Fruit fly (Drosophila melanogaster) whole organism, adult: Measurements from ENCODE around the gene Mul1.

Experiments used
- CG11617 ChIP-seq: fragments of 200-800 bp; sonication (Bioruptor generic); optimal IDR thresholded peaks from 2 replicates; lab custom pipeline; 2017; ENCODE audit warnings: mild to moderate bottlenecking, missing biosample characterization, missing genetic modification reagents, missing genetic modification characterization
- CG12768 ChIP-seq: fragments of 200-800 bp; sonication (Bioruptor generic); optimal IDR thresholded peaks from 2 replicates; lab custom pipeline; 2017; ENCODE audit warnings: missing biosample characterization, missing genetic modification characterization, mild to moderate bottlenecking, moderate library complexity, missing genetic modification reagents
- CG14711 ChIP-seq: fragments of 200-800 bp; sonication (Bioruptor generic); optimal IDR thresholded peaks from 2 replicates; lab custom pipeline; 2018; ENCODE audit warnings: missing biosample characterization, mild to moderate bottlenecking, missing genetic modification characterization, moderate library complexity
- CG1620 ChIP-seq: fragments of 200-800 bp; sonication (Bioruptor generic); optimal IDR thresholded peaks from 2 replicates; lab custom pipeline; 2016; ENCODE audit warnings: missing biosample characterization, missing genetic modification characterization
- CG33017 ChIP-seq: fragments of 200-800 bp; sonication (Bioruptor generic); optimal IDR thresholded peaks from 2 replicates; lab custom pipeline; 2018; ENCODE audit warnings: missing biosample characterization, mild to moderate bottlenecking, missing genetic modification characterization, moderate library complexity
- CG5204 ChIP-seq: fragments of 200-800 bp; sonication (Bioruptor generic); optimal IDR thresholded peaks from 2 replicates; lab custom pipeline; 2016; ENCODE audit warnings: missing biosample characterization, missing genetic modification characterization
- CG7045 ChIP-seq: fragments of 200-800 bp; sonication (Bioruptor generic); optimal IDR thresholded peaks from 2 replicates; lab custom pipeline; 2017; ENCODE audit warnings: missing biosample characterization, mild to moderate bottlenecking, missing genetic modification characterization
- CG7101 ChIP-seq: fragments of 200-800 bp; sonication (Bioruptor generic); optimal IDR thresholded peaks from 2 replicates; lab custom pipeline; 2018; ENCODE audit warnings: missing biosample characterization, mild to moderate bottlenecking, missing genetic modification characterization, moderate library complexity
- Clk ChIP-seq: fragments of 200-800 bp; sonication (Bioruptor generic); optimal IDR thresholded peaks from 2 replicates; lab custom pipeline; 2017; ENCODE audit warnings: missing biosample characterization, missing genetic modification characterization
- Crg-1 ChIP-seq: fragments of 200-800 bp; sonication (Bioruptor generic); optimal IDR thresholded peaks from 2 replicates; lab custom pipeline; 2016; ENCODE audit warnings: missing biosample characterization, missing genetic modification characterization
- Hr96 ChIP-seq: fragments of 200-800 bp; sonication (Bioruptor generic); optimal IDR thresholded peaks from 2 replicates; lab custom pipeline; 2016; ENCODE audit warnings: missing biosample characterization, missing genetic modification characterization
- Mnt ChIP-seq: fragments of 200-800 bp; sonication (Bioruptor generic); optimal IDR thresholded peaks from 2 replicates; lab custom pipeline; 2016; ENCODE audit warnings: missing biosample characterization, mild to moderate bottlenecking, missing genetic modification characterization
- bab1 ChIP-seq: fragments of 200-800 bp; sonication (Bioruptor generic); optimal IDR thresholded peaks from 3 replicates; lab custom pipeline; 2019; ENCODE audit warnings: missing biosample characterization, mild to moderate bottlenecking, missing genetic modification characterization, moderate library complexity
- cic ChIP-seq: fragments of 200-800 bp; sonication (Bioruptor generic); optimal IDR thresholded peaks from 2 replicates; lab custom pipeline; 2017; ENCODE audit warnings: missing biosample characterization, mild to moderate bottlenecking, missing genetic modification characterization, moderate library complexity
- cnc ChIP-seq, 2 experiments: fragments of >200 bp; optimal IDR thresholded peaks; 2 replicates each; lab custom pipeline; 2017
- kay ChIP-seq: fragments of 200-800 bp; sonication (Bioruptor generic); peaks from one replicate; lab custom pipeline; 2016; ENCODE audit warnings: missing biosample characterization, missing genetic modification characterization, borderline replicate concordance
- ovo ChIP-seq: fragments of 200-800 bp; sonication (Bioruptor generic); optimal IDR thresholded peaks from 2 replicates; lab custom pipeline; 2016; ENCODE audit warnings: missing biosample characterization, missing genetic modification characterization
- pad ChIP-seq: fragments of 200-800 bp; sonication (Bioruptor generic); optimal IDR thresholded peaks from 3 replicates; lab custom pipeline; 2017; ENCODE audit warnings: missing biosample characterization, missing genetic modification characterization, mild to moderate bottlenecking, moderate library complexity, missing genetic modification reagents
- tj ChIP-seq: fragments of 200-800 bp; sonication (Bioruptor generic); optimal IDR thresholded peaks from 3 replicates; lab custom pipeline; 2017; ENCODE audit warnings: missing biosample characterization, mild to moderate bottlenecking, missing genetic modification characterization, moderate library complexity
- toe ChIP-seq: fragments of 200-800 bp; sonication (Bioruptor generic); optimal IDR thresholded peaks from 2 replicates; lab custom pipeline; 2016; ENCODE audit warnings: missing biosample characterization, missing genetic modification characterization

Gene Mul1

dm6 chr3L:3980027-3980426 lies 41.2 kb upstream of the Mul1 start:
- TF ChIP-seq pad (GFP tag; lab: Kevin White, UChicago) (no peak), CG7045 (GFP tag; lab: Kevin White, UChicago) (no peak), Crg-1 (GFP tag; lab: Kevin White, UChicago) (no peak), cnc (optimal IDR thresholded peaks at IDR 0.05; lab: Kevin White, UChicago) (no peak), CG11617 (GFP tag; lab: Kevin White, UChicago) (no peak), CG7101 (no peak), Hr96 (no peak), tj (no peak), CG33017 (tag; lab: Kevin White, UChicago) (no peak), Mnt (GFP tag; lab: Kevin White, UChicago) (no peak), CG12768 (GFP tag; lab: Kevin White, UChicago) (no peak), toe (GFP tag; lab: Kevin White, UChicago) (no peak), bab1 (no peak), ovo (GFP tag; lab: Kevin White, UChicago) (no peak), CG5204 (no peak), cic (no peak), Clk (GFP tag; lab: Kevin White, UChicago) (no peak), CG14711 (tag; lab: Kevin White, UChicago) (no peak)

- TF ChIP-seq ovo (GFP tag; lab: Kevin White, UChicago) (no peak), CG7045 (GFP tag; lab: Kevin White, UChicago) (peak; percentile 48), toe (GFP tag; lab: Kevin White, UChicago) (no peak), Hr96 (peak; percentile 9), pad (GFP tag; lab: Kevin White, UChicago) (peak; percentile 55), kay (no peak), bab1 (no peak), tj (peak; percentile 16), CG11617 (GFP tag; lab: Kevin White, UChicago) (peak; percentile 10)
These were observed 37.8 kb upstream of the Mul1 start, which contains the start of gene scrt for dm6 chr3L:3983466-3983946. Gene scrt, plus strand, starts transcription at chr3L:3983896.

dm6 chr3L:3995554-3995953 lies 25.7 kb upstream of the Mul1 start:
- TF ChIP-seq CG7101 (no peak), kay (no peak), CG1620 (GFP tag; lab: Kevin White, UChicago) (no peak), CG5204 (no peak), CG11617 (GFP tag; lab: Kevin White, UChicago) (no peak), CG14711 (tag; lab: Kevin White, UChicago) (no peak), Clk (GFP tag; lab: Kevin White, UChicago) (no peak), pad (GFP tag; lab: Kevin White, UChicago) (no peak), Crg-1 (GFP tag; lab: Kevin White, UChicago) (no peak), CG12768 (GFP tag; lab: Kevin White, UChicago) (no peak), CG33017 (tag; lab: Kevin White, UChicago) (no peak), bab1 (no peak), ovo (GFP tag; lab: Kevin White, UChicago) (no peak)

- TF ChIP-seq CG12768 (GFP tag; lab: Kevin White, UChicago) (no peak), cnc (optimal IDR thresholded peaks at IDR 0.05; lab: Kevin White, UChicago) (no peak), Hr96 (no peak), CG33017 (tag; lab: Kevin White, UChicago) (no peak), ovo (GFP tag; lab: Kevin White, UChicago) (no peak), CG5204 (no peak), CG7101 (no peak), toe (GFP tag; lab: Kevin White, UChicago) (no peak), CG14711 (tag; lab: Kevin White, UChicago) (no peak), Mnt (GFP tag; lab: Kevin White, UChicago) (no peak), bab1 (no peak), kay (no peak), Crg-1 (GFP tag; lab: Kevin White, UChicago) (no peak), CG7045 (GFP tag; lab: Kevin White, UChicago) (no peak), CG1620 (GFP tag; lab: Kevin White, UChicago) (no peak), cic (no peak), tj (no peak), CG11617 (GFP tag; lab: Kevin White, UChicago) (no peak), Clk (GFP tag; lab: Kevin White, UChicago) (no peak)
These were observed 20.5 kb upstream of the Mul1 start for dm6 chr3L:4000711-4001110.

- TF ChIP-seq kay (no peak), Hr96 (no peak), pad (GFP tag; lab: Kevin White, UChicago) (no peak)
These were observed 19.8 kb upstream of the Mul1 start for dm6 chr3L:4001500-4001899.

dm6 chr3L:4003316-4003715 lies 17.9 kb upstream of the Mul1 start, which contains the start of gene CG14985:
Gene CG14985, plus strand, starts transcription at chr3L:4003474.
- TF ChIP-seq CG7045 (GFP tag; lab: Kevin White, UChicago) (no peak), kay (no peak), CG1620 (GFP tag; lab: Kevin White, UChicago) (no peak), CG14711 (tag; lab: Kevin White, UChicago) (no peak), ovo (GFP tag; lab: Kevin White, UChicago) (no peak), Mnt (GFP tag; lab: Kevin White, UChicago) (no peak), CG5204 (no peak)

- no peak for TF ChIP-seq cnc (optimal IDR thresholded peaks at IDR 0.05; lab: Kevin White, UChicago)
- no peak for TF ChIP-seq Mnt (GFP tag; lab: Kevin White, UChicago)
- no peak for TF ChIP-seq pad (GFP tag; lab: Kevin White, UChicago)
These were observed 14.0 kb upstream of the Mul1 start for dm6 chr3L:4007256-4007655.
